Worm (Caenorhabditis elegans): ENCODE measurements around the gene clec-138.

The clec-138 gene

DNA sequence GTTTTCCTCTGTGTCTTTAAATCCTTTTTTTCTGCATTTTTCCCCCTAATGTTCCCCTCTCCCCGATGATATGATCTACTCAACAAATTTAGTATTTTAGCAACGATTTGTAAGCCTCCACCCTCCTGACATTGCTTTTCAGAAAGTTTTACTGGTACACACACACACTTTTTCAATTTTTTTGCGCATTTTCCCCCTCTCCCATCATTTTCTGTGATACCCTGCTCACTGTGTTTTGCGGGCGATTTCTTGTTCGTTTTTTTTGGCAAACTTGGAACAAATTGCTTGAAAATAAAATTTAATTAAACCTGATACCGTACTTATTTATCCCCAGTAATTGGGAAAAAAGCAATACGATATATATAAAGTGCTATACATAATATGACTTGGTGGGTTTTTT is 28.9 kb downstream of the clec-138 start:
- TF ChIP-seq T23F11.4 (GFP tag; optimal IDR thresholded peaks at IDR 0.05) = no peak
- TF ChIP-seq rnt-1 (tag; optimal IDR thresholded peaks at IDR 0.05) = peak; percentile 10
- peak; percentile 18 for TF ChIP-seq dmd-4 (tag; optimal IDR thresholded peaks at IDR 0.05; ENCODE audit: borderline replicate concordance)

DNA sequence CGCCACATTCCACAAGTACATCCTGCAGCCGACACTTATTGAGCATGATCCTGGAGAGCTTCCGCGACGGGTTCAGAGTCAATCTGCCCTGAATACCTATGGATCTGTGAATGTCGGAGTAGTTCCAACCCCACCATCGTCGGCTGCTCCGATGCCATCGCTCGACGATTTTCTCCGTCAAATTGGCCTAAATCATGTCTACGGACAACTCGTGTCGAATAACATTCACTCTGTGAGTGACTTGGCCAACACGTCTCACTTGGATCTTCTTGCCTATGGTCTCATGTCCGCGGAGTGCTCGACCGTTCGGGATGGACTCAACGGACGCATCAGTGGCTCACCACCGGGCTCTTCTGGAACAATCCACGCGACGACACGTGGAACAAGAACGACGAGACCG is 29.5 kb downstream of the clec-138 start:
- TF ChIP-seq ahr-1 (tag; optimal IDR thresholded peaks at IDR 0.05) (no peak), ceh-48 (tag; optimal IDR thresholded peaks at IDR 0.05) (no peak), dmd-4 (tag; optimal IDR thresholded peaks at IDR 0.05; ENCODE audit: borderline replicate concordance) (no peak), lin-11 (tag; optimal IDR thresholded peaks at IDR 0.05) (no peak), nhr-232 (tag; optimal IDR thresholded peaks at IDR 0.05) (no peak)

DNA sequence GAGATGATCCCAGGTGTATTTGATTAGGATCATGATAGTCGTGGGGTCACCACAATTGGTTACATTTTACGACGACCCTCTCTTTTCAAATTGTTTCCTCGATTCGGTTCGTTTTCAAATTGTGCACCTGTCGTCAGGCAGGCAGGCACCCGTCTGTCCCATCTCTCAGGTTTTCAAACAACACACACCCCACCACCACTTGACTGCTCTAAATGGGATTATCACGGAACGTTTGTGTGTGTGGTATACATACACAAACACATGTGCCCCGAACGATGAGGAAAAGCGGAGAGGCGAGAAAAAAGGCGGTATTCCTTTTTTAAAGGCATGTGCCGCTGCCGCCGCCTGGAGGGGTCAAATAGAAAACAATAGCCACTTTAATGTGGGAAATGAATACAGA is 34.3 kb downstream of the clec-138 start:
- TF ChIP-seq sox-2 (GFP tag; IDR thresholded peaks at IDR 0.05) (peak; percentile 51; the same call in 1 of the 2 replicates), fkh-10 (GFP tag; optimal IDR thresholded peaks at IDR 0.05) (no peak), pag-3 (tag; optimal IDR thresholded peaks at IDR 0.05; ENCODE audit: borderline replicate concordance) (no peak), ceh-6 (GFP tag; optimal IDR thresholded peaks at IDR 0.05) (peak; percentile 12)

DNA sequence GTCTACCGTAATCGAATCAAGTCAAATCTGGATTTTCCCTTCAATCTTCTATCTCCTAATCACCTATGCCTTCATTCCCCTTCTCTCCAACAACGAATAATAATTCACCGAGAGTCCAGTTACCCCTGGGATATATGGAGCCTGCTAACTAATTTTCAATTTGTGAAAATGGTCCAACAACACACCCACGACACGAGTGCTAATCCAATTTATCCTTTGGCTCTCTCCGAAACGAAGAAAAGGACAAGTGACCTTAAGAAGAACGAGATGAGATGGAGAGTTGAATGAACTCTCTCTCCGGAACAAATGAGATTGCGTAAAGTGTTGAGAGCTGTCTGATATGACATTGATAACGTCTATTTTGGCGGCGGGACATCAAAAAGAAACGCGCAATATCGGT is 35.3 kb downstream of the clec-138 start:
- TF ChIP-seq ceh-6 (GFP tag; optimal IDR thresholded peaks at IDR 0.05) = no peak
- TF ChIP-seq C08G9.2 (tag; optimal IDR thresholded peaks at IDR 0.05) = no peak
- TF ChIP-seq unc-42 (tag; optimal IDR thresholded peaks at IDR 0.05) = peak; percentile 97
- no peak for TF ChIP-seq syd-9 (tag; optimal IDR thresholded peaks at IDR 0.05)
- TF ChIP-seq Y22D7AL.16 (tag; optimal IDR thresholded peaks at IDR 0.05) = no peak
- TF ChIP-seq dmd-4 (tag; optimal IDR thresholded peaks at IDR 0.05; ENCODE audit: borderline replicate concordance) = no peak
- TF ChIP-seq eyg-1 (tag; optimal IDR thresholded peaks at IDR 0.05) = no peak
- no peak for TF ChIP-seq C38D4.7 (GFP tag; optimal IDR thresholded peaks at IDR 0.05)
- no peak for TF ChIP-seq pros-1 (tag; optimal IDR thresholded peaks at IDR 0.05)
- TF ChIP-seq elt-2 (tag; optimal IDR thresholded peaks at IDR 0.05) = peak; percentile 90
- TF ChIP-seq elt-4 (tag; optimal IDR thresholded peaks at IDR 0.05) = no peak
- no peak for TF ChIP-seq fkh-6 (tag; optimal IDR thresholded peaks at IDR 0.05)
- TF ChIP-seq ceh-31 (tag; optimal IDR thresholded peaks at IDR 0.05) = peak; percentile 46
- no peak for TF ChIP-seq gmeb-2 (tag; optimal IDR thresholded peaks at IDR 0.05)

DNA sequence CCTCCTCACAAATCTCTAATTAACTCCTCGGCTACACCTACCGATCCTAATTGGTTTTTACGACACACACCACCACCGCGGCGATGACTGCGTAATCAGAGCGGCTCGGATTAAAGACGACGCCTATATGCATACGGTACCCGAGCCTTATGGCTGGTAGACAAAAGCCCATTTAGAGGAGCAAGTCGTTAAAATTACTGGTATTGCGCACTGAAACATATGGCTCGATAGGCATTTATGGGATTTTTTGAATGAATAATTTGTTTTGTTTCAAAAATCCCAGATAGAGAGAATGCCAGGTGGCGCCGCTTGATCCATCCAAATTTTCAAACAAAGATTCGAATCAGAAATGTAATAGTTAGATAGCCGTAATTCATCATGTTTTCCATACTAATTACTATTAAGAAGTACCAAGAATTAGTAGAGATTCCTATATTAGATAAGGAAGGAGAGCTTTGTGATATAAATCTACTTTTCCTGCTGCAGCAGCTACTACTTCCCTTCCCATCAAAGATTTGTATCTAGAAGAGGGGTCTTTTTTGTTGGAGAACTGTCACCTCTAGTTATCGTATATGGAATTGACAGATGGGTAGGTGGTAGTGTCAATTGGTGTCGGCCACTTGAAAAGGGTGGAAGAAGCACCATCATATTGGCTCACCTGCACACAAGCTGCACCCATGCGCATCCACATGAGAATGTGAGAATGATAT is 36.2 kb downstream of the clec-138 start:
- no peak for TF ChIP-seq ceh-34 (tag; optimal IDR thresholded peaks at IDR 0.05)
- TF ChIP-seq ceh-6 (GFP tag; optimal IDR thresholded peaks at IDR 0.05) = no peak
- TF ChIP-seq ztf-16 (tag; optimal IDR thresholded peaks at IDR 0.05) = no peak
- peak; percentile 3 for TF ChIP-seq unc-55 (GFP tag; optimal IDR thresholded peaks at IDR 0.05)
- no peak for TF ChIP-seq odd-2 (tag; optimal IDR thresholded peaks at IDR 0.05)
- TF ChIP-seq ama-1 (optimal IDR thresholded peaks at IDR 0.05) = peak; percentile 16

DNA sequence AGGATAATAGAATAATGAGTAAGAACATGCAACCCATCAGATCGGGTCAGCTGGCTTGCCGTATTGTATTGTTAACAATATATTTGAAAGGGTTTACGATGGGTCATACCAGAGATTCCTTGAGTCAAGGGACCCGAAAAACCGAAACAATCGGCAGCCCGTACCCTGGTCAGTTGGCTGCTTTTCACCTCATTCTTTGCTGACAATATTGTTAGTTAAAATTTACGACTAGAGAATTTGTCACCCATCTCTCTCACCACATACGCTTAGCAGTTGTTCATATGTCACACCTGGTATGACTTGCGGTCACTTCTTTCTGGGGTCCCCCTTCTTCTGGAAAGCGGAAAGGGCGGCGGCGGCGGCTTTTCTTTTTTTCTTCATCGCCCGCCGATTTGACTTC is 38.5 kb downstream of the clec-138 start:
- TF ChIP-seq unc-55 (GFP tag; optimal IDR thresholded peaks at IDR 0.05) = peak; percentile 30
- TF ChIP-seq ceh-30 (tag; optimal IDR thresholded peaks at IDR 0.05) = no peak

DNA sequence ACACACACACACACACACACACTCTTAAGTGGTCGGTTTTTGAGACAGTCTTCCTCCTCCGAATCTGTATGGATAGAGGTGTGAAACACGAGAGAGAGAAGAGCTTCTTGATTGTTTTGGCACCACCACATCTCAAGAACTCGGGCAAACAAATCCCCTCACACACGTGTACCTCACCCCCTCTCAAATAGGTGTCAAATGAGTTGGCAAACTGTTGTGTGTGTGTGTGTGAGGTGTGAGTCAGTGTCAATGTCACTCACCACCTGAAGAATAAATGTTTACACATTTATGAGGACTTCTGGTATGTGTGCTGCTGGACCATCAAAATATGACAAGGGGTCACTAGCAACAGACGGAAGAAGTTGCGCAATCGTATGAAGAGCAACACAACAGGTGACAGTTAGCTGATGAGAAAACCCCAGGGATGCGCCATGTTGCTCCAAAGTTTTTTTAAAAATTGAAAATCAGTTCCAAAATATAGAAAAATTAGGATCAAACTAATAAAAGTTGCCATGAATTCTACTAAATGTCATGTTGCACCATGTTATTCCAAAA is 39.6 kb downstream of the clec-138 start:
- no peak for TF ChIP-seq tbx-7 (tag; optimal IDR thresholded peaks at IDR 0.05)
- TF ChIP-seq odd-2 (tag; optimal IDR thresholded peaks at IDR 0.05) = no peak
- TF ChIP-seq ceh-22 (tag; optimal IDR thresholded peaks at IDR 0.05) = peak; percentile 42
- TF ChIP-seq tbx-2 (tag; optimal IDR thresholded peaks at IDR 0.05) = peak; percentile 32
- TF ChIP-seq nfya-1 (tag; optimal IDR thresholded peaks at IDR 0.05) = peak; percentile 4
- no peak for TF ChIP-seq pros-1 (tag; optimal IDR thresholded peaks at IDR 0.05)
- no peak for TF ChIP-seq ceh-48 (tag; optimal IDR thresholded peaks at IDR 0.05)
